Worm (Caenorhabditis elegans) whole organism, L1 larva: ENCODE measurements around the gene R160.6.

Experiments
- F16B12.6 ChIP-seq: fragments of 150-350 bp; optimal IDR thresholded peaks from 2 replicates; lab custom pipeline; 2014; ENCODE audit warnings: missing biosample characterization, missing genetic modification characterization
- Y116A8C.19 ChIP-seq: sonication (generic microtip); optimal IDR thresholded peaks from 2 replicates; lab custom pipeline; 2016; ENCODE audit warnings: missing compliant biosample characterization, missing genetic modification characterization, borderline replicate concordance
- aha-1 ChIP-seq: fragments of 150-350 bp; optimal IDR thresholded peaks from 2 replicates; lab custom pipeline; 2014; ENCODE audit warnings: missing biosample characterization, missing genetic modification characterization
- alr-1 ChIP-seq: fragments of 200-800 bp; sonication (Bioruptor generic); optimal IDR thresholded peaks from 2 replicates; lab custom pipeline; 2018; ENCODE audit warnings: borderline replicate concordance, mild to moderate bottlenecking, missing genetic modification characterization, missing compliant biosample characterization
- blmp-1 ChIP-seq: fragments of 150-350 bp; optimal IDR thresholded peaks from 2 replicates; lab custom pipeline; 2014; ENCODE audit warnings: missing biosample characterization, missing genetic modification characterization
- ceh-63 ChIP-seq: fragments of 200-800 bp; sonication (Bioruptor generic); optimal IDR thresholded peaks from 2 replicates; lab custom pipeline; 2018; ENCODE audit warnings: mild to moderate bottlenecking, missing genetic modification characterization, missing compliant biosample characterization
- ceh-8 ChIP-seq: fragments of 200-800 bp; sonication (Bioruptor generic); optimal IDR thresholded peaks from 2 replicates; lab custom pipeline; 2018; ENCODE audit warnings: mild to moderate bottlenecking, missing genetic modification characterization, moderate library complexity, missing compliant biosample characterization
- ceh-90 ChIP-seq: sonication (generic microtip); optimal IDR thresholded peaks from 2 replicates; lab custom pipeline; 2016; ENCODE audit warnings: missing genetic modification characterization, missing compliant biosample characterization
- ces-1 ChIP-seq: fragments of 150-350 bp; optimal IDR thresholded peaks from 2 replicates; lab custom pipeline; 2014; ENCODE audit warnings: missing biosample characterization, missing genetic modification reagents, missing genetic modification characterization
- efl-1 ChIP-seq, 4 experiments: fragments of 150-350 bp; optimal IDR thresholded peaks in 3 of 4; peaks in 1 of 4; 1 replicate in 1 of 4; 2 replicates in 3 of 4; lab custom pipeline; 2014; ENCODE audit warnings: missing biosample characterization in 2 of 4, missing genetic modification characterization in 2 of 4, missing genetic modification reagents in 2 of 4
- efl-3 ChIP-seq: fragments of 200-800 bp; sonication (Bioruptor generic); optimal IDR thresholded peaks from 2 replicates; lab custom pipeline; 2018; ENCODE audit warnings: mild to moderate bottlenecking, missing genetic modification characterization, missing compliant biosample characterization
- ets-5 ChIP-seq: fragments of 200-800 bp; sonication (Bioruptor generic); IDR thresholded peaks from 2 replicates; pipeline ENCODE4 v1.3.6; 2022; ENCODE audit warnings: missing genetic modification characterization, missing compliant biosample characterization
- hlh-17 ChIP-seq: fragments of 200-800 bp; sonication (Bioruptor generic); optimal IDR thresholded peaks from 2 replicates; lab custom pipeline; 2018; ENCODE audit warnings: missing genetic modification characterization, mild to moderate bottlenecking, missing compliant biosample characterization, moderate library complexity, borderline replicate concordance
- hlh-4 ChIP-seq: sonication (generic microtip); optimal IDR thresholded peaks from 2 replicates; lab custom pipeline; 2016; ENCODE audit warnings: mild to moderate bottlenecking, missing genetic modification characterization, missing compliant biosample characterization
- hpl-2 ChIP-seq: fragments of 150-350 bp; optimal IDR thresholded peaks from 2 replicates; lab custom pipeline; 2014; ENCODE audit warnings: missing biosample characterization, missing genetic modification reagents, missing genetic modification characterization
- irx-1 ChIP-seq: sonication (generic microtip); optimal IDR thresholded peaks from 2 replicates; lab custom pipeline; 2016; ENCODE audit warnings: missing genetic modification characterization, missing compliant biosample characterization
- jun-1 ChIP-seq: fragments of 150-350 bp; optimal IDR thresholded peaks from 2 replicates; lab custom pipeline; 2014; ENCODE audit warnings: missing biosample characterization, missing genetic modification reagents, missing genetic modification characterization
- lin-14 ChIP-seq: fragments of 200-800 bp; sonication (Bioruptor generic); optimal IDR thresholded peaks from 2 replicates; lab custom pipeline; 2018; ENCODE audit warnings: mild to moderate bottlenecking, missing genetic modification characterization, moderate library complexity, missing compliant biosample characterization
- mef-2 ChIP-seq: fragments of 150-350 bp; optimal IDR thresholded peaks from 2 replicates; lab custom pipeline; 2014; ENCODE audit warnings: missing biosample characterization, missing genetic modification characterization
- nhr-47 ChIP-seq: sonication (generic microtip); optimal IDR thresholded peaks from 2 replicates; lab custom pipeline; 2016; ENCODE audit warnings: mild to moderate bottlenecking, missing genetic modification characterization, moderate library complexity, missing compliant biosample characterization
- nhr-76 ChIP-seq: sonication (generic microtip); optimal IDR thresholded peaks from 2 replicates; lab custom pipeline; 2017; ENCODE audit warnings: missing biosample characterization, missing genetic modification characterization
- pag-3 ChIP-seq: sonication (generic microtip); optimal IDR thresholded peaks from 2 replicates; lab custom pipeline; 2017; ENCODE audit warnings: missing genetic modification characterization, mild to moderate bottlenecking, missing compliant biosample characterization, antibody characterized with exemption, borderline replicate concordance; ENCODE audit not compliant: insufficient read depth
- pax-3 ChIP-seq: fragments of 200-800 bp; sonication (Bioruptor generic); optimal IDR thresholded peaks from 2 replicates; lab custom pipeline; 2018; ENCODE audit warnings: mild to moderate bottlenecking, missing genetic modification characterization, moderate library complexity, missing compliant biosample characterization
- sox-4 ChIP-seq: sonication (generic microtip); optimal IDR thresholded peaks from 2 replicates; lab custom pipeline; 2016; ENCODE audit warnings: missing genetic modification characterization, missing compliant biosample characterization
- sup-37 ChIP-seq: fragments of 200-800 bp; sonication (Bioruptor generic); optimal IDR thresholded peaks from 2 replicates; lab custom pipeline; 2018; ENCODE audit warnings: mild to moderate bottlenecking, missing genetic modification characterization, missing compliant biosample characterization
- tlp-1 ChIP-seq: fragments of 150-350 bp; optimal IDR thresholded peaks from 2 replicates; lab custom pipeline; 2014; ENCODE audit warnings: missing biosample characterization, missing genetic modification characterization
- unc-62 ChIP-seq: fragments of 150-350 bp; optimal IDR thresholded peaks from 2 replicates; lab custom pipeline; 2014; ENCODE audit warnings: missing biosample characterization, missing genetic modification reagents, missing genetic modification characterization
- unc-86 ChIP-seq: sonication (generic microtip); optimal IDR thresholded peaks from 2 replicates; lab custom pipeline; 2016; ENCODE audit warnings: missing genetic modification characterization, missing compliant biosample characterization
- unc-98 ChIP-seq: fragments of 200-800 bp; sonication (Bioruptor generic); IDR thresholded peaks from 2 replicates; pipeline ENCODE4 v1.3.6; 2022; ENCODE audit warnings: missing genetic modification characterization, missing compliant biosample characterization
- vab-15 ChIP-seq: sonication (generic microtip); optimal IDR thresholded peaks from 2 replicates; lab custom pipeline; 2017; ENCODE audit warnings: missing genotype, mild to moderate bottlenecking, missing genetic modification characterization, missing compliant biosample characterization
- zag-1 ChIP-seq: fragments of 150-350 bp; optimal IDR thresholded peaks from 2 replicates; lab custom pipeline; 2014; ENCODE audit warnings: missing biosample characterization, missing genetic modification characterization
- ztf-11 ChIP-seq, 2 experiments: sonication (generic microtip); optimal IDR thresholded peaks; 2 replicates each; lab custom pipeline; 2016 to 2017; ENCODE audit warnings: missing genetic modification characterization in 2 of 2, missing biosample characterization in 1 of 2, missing compliant biosample characterization in 1 of 2

R160.6 gene

DNA sequence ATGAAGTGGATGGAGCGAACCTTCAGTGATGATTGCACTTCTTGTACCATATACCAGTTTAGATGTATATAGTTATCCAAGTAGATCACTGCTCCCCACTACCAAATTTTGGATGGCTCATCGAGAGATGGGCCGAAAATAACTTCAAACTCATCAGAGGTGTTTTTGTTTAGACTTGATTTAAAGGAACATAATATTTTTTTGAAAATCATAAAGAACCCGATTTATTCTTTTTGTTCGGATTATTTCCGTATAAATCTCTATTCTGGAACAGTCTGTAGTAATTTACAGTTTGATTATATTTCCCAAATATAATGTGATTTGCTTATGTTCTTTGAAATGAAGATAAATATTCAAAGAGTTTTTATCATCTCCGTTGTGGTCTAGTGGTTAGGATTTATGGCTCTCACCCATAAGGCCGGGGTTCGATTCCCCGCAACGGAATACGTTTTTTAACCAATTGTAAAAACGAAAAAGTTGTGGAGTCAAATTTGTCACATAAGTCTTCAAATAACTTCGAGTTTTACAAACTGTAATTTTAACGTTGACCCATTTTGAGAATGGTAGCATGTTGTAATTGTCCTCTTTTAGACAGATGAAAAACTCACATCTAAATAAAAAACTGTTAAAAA, 37.4 kb upstream of the R160.6 start:
- TF ChIP-seq alr-1 (no peak), hpl-2 (GFP tag; lab: Kevin White, UChicago) (no peak), jun-1 (tag; lab: Kevin White, UChicago) (no peak), Y116A8C.19 (tag; lab: Kevin White, UChicago) (no peak), hlh-17 (GFP tag; lab: Kevin White, UChicago) (no peak), ces-1 (GFP tag; lab: Kevin White, UChicago) (no peak), hlh-4 (tag; lab: Kevin White, UChicago) (no peak), F16B12.6 (tag; lab: Kevin White, UChicago) (no peak), nhr-76 (tag; lab: Kevin White, UChicago) (no peak), pax-3 (tag; lab: Kevin White, UChicago) (no peak), sox-4 (tag; lab: Kevin White, UChicago) (no peak), unc-86 (no peak), efl-3 (GFP tag; lab: Kevin White, UChicago) (no peak), irx-1 (tag; lab: Kevin White, UChicago) (no peak), sup-37 (GFP tag; lab: Kevin White, UChicago) (no peak), ztf-11 (tag; optimal IDR thresholded peaks at IDR 0.05; lab: Kevin White, UChicago) (no peak), tlp-1 (tag; lab: Kevin White, UChicago) (no peak), ceh-90 (tag; lab: Kevin White, UChicago) (no peak), ceh-63 (GFP tag; lab: Kevin White, UChicago) (no peak)

DNA sequence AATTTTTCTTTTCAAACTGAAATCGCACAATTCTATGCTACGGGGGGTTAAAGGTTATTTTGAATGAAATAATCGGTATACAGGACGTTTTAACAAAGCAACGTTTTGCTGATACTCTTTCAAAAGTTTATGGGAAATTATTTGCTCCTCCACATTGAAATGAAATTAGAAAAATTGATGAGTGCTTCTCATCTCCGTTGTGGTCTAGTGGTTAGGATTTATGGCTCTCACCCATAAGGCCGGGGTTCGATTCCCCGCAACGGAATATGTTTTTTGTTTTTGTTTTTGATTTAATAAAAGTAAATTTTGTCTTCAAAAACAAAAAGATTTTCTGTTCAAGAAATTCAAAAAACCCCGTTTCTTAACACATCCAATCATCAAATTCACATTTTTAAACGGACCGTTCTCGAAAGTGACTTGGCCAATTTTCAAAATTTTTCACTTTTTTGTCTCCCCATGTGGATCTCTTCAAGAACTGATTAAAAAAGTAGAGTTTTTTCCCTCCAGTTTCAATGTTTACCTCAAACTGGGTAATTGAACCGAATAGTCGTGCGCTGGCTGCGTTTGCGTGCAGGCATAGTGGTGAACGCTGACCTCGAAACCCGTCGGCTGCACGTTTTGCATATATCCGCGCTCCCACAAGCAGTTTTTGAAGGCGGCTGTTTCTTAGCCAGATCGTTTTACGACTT, 36.7 kb upstream of the R160.6 start:
- no peak for TF ChIP-seq ceh-8 (GFP tag; lab: Kevin White, UChicago)
- TF ChIP-seq mef-2, result no peak
- TF ChIP-seq Y116A8C.19 (tag; lab: Kevin White, UChicago), result no peak
- TF ChIP-seq ces-1 (GFP tag; lab: Kevin White, UChicago), result no peak
- TF ChIP-seq sup-37 (GFP tag; lab: Kevin White, UChicago), result no peak
- TF ChIP-seq pag-3 (tag; lab: Kevin White, UChicago), result no peak
- TF ChIP-seq unc-62, result no peak
- TF ChIP-seq ztf-11 (tag; optimal IDR thresholded peaks at IDR 0.05; lab: Kevin White, UChicago), result no peak
- TF ChIP-seq unc-98, result no peak
- TF ChIP-seq blmp-1, result no peak
- TF ChIP-seq vab-15 (tag; lab: Kevin White, UChicago), result no peak
- TF ChIP-seq alr-1, result no peak
- TF ChIP-seq ceh-63 (GFP tag; lab: Kevin White, UChicago), result no peak
- TF ChIP-seq zag-1 (tag; lab: Kevin White, UChicago), result no peak
- no peak for TF ChIP-seq hlh-4 (tag; lab: Kevin White, UChicago)
- TF ChIP-seq, all 84 proteins: peak for 0

DNA sequence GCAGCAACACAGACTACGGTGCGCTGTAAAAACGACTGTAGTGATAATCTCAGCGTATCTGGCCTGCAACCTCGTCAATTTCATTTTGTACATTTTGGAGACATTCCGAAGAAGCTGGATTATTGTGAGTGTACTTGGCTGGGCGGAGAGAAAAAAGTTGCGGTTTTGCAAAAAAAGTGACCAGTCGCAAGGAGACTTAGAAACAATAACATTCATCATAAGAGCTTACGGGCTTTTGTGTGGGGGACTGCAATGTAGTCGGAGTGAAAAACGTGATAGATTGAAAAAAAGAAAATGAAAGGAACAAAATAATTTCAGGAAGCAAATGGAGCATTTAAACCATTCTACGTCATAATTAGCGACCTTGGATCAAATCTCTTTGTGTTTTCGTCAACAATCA, 35.4 kb upstream of the R160.6 start:
- TF ChIP-seq aha-1 (no peak), nhr-47 (tag; lab: Kevin White, UChicago) (no peak), alr-1 (no peak), lin-14 (GFP tag; lab: Kevin White, UChicago) (no peak), efl-1 (optimal IDR thresholded peaks at IDR 0.05; lab: Kevin White, UChicago) (no peak), efl-1 (GFP tag; optimal IDR thresholded peaks at IDR 0.05 in 1 of 2; lab: Kevin White, UChicago) (no peak), mef-2 (no peak), vab-15 (tag; lab: Kevin White, UChicago) (no peak), tlp-1 (tag; lab: Kevin White, UChicago) (no peak)
- TF ChIP-seq, all 84 proteins: peak for 0

DNA sequence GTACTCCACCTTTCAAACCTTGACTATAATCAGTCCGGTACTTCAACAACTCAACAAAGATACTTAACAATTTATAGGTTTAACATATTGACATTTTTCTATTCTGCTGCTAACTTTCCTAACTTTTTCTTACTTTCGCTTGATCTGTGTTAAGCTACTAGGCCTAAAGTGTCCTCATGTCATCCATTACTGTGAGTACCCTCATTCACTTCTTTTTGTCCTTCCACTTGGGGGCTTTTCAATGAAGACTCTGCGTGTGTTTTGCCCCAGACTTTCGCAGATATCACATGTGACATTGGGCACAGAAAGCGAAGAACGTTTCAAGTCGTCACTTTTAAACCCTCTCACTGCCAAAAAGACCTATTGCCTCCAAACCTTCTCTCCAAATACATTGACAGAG, 31.7 kb upstream of the R160.6 start:
- no peak for TF ChIP-seq blmp-1
- TF ChIP-seq efl-1 (optimal IDR thresholded peaks at IDR 0.05; lab: Kevin White, UChicago), result no peak
- peak in 1 of 2 experiments; percentile 30 for TF ChIP-seq efl-1 (GFP tag; optimal IDR thresholded peaks at IDR 0.05 in 1 of 2; lab: Kevin White, UChicago)
- no peak for TF ChIP-seq ets-5 (GFP tag; lab: Robert Waterston, UW)
- peak; percentile 24 for TF ChIP-seq lin-14 (GFP tag; lab: Kevin White, UChicago)
